Worm (Caenorhabditis elegans) whole organism, early embryonic: ENCODE results near the gene F11C1.1.

Source experiments
- B0310.2 ChIP-seq: sonication (generic microtip); optimal IDR thresholded peaks from 2 replicates; lab custom pipeline; 2016; ENCODE audit warnings: mild to moderate bottlenecking, missing genetic modification characterization, missing compliant biosample characterization
- F13C5.2 ChIP-seq: sonication (generic microtip); optimal IDR thresholded peaks from 2 replicates; lab custom pipeline; 2017; ENCODE audit warnings: mild to moderate bottlenecking, missing genetic modification characterization, inconsistent platforms, missing compliant biosample characterization
- aly-1 ChIP-seq: sonication (generic microtip); optimal IDR thresholded peaks from 2 replicates; lab custom pipeline; 2016; ENCODE audit warnings: missing genetic modification characterization, missing compliant biosample characterization
- ama-1 ChIP-seq: fragments of 150-350 bp; optimal IDR thresholded peaks from 2 replicates; lab custom pipeline; 2014
- ceh-13 ChIP-seq: fragments of 200-800 bp; sonication (Bioruptor generic); optimal IDR thresholded peaks from 2 replicates; lab custom pipeline; 2018; ENCODE audit warnings: mild to moderate bottlenecking, missing genetic modification characterization, missing compliant biosample characterization
- ceh-36 ChIP-seq: sonication (generic microtip); optimal IDR thresholded peaks from 2 replicates; lab custom pipeline; 2016; ENCODE audit warnings: missing genetic modification characterization, inconsistent platforms, missing compliant biosample characterization
- ets-7 ChIP-seq: sonication (generic microtip); optimal IDR thresholded peaks from 2 replicates; lab custom pipeline; 2016; ENCODE audit warnings: missing genotype, missing genetic modification characterization, missing compliant biosample characterization
- flt-1 ChIP-seq: fragments of 200-800 bp; sonication (Bioruptor generic); IDR thresholded peaks from 2 replicates; pipeline ENCODE4 v1.3.6; 2022; ENCODE audit warnings: missing genetic modification characterization, missing compliant biosample characterization
- hmbx-1 ChIP-seq: sonication (generic microtip); optimal IDR thresholded peaks from 2 replicates; lab custom pipeline; 2016; ENCODE audit warnings: mild to moderate bottlenecking, missing genetic modification characterization, missing compliant biosample characterization
- hmg-4 ChIP-seq: fragments of 200-800 bp; sonication (Bioruptor generic); optimal IDR thresholded peaks from 2 replicates; lab custom pipeline; 2018; ENCODE audit warnings: mild to moderate bottlenecking, missing genetic modification characterization, missing compliant biosample characterization
- hnd-1 ChIP-seq: sonication (generic microtip); optimal IDR thresholded peaks from 2 replicates; lab custom pipeline; 2016; ENCODE audit warnings: missing genetic modification characterization, missing compliant biosample characterization
- pes-1 ChIP-seq: fragments of 200-800 bp; sonication (Bioruptor generic); IDR thresholded peaks from 2 replicates; pipeline ENCODE4 v1.3.6; 2022; ENCODE audit warnings: missing genetic modification reagents, missing genetic modification characterization, missing compliant biosample characterization
- scrt-1 ChIP-seq: fragments of 200-800 bp; sonication (Bioruptor generic); IDR thresholded peaks from 2 replicates; pipeline ENCODE4 v1.3.6; 2022; ENCODE audit warnings: missing genetic modification characterization, missing compliant biosample characterization
- sea-1 ChIP-seq: fragments of 200-800 bp; sonication (Bioruptor generic); conservative IDR thresholded peaks from 2 replicates; pipeline ENCODE4 v1.3.6; 2022; ENCODE audit warnings: missing genetic modification characterization, missing compliant biosample characterization
- tbx-11 ChIP-seq: fragments of 200-800 bp; sonication (Bioruptor generic); IDR thresholded peaks from 2 replicates; pipeline ENCODE4 v1.3.6; 2022; ENCODE audit warnings: missing genetic modification characterization, missing compliant biosample characterization
- tbx-37 ChIP-seq: fragments of 200-800 bp; sonication (Bioruptor generic); conservative IDR thresholded peaks from 2 replicates; pipeline ENCODE4 v1.3.6; 2022; ENCODE audit warnings: missing genetic modification reagents, missing genetic modification characterization, missing compliant biosample characterization
- tra-4 ChIP-seq: sonication (generic microtip); optimal IDR thresholded peaks from 2 replicates; lab custom pipeline; 2017; ENCODE audit warnings: missing genetic modification characterization, missing compliant biosample characterization

The F11C1.1 gene

ce11 chrX:13014341-13014740 lies 24.0 kb upstream of the F11C1.1 start:
- TF ChIP-seq flt-1 (GFP tag; lab: Robert Waterston, UW) (no peak), tbx-11 (GFP tag; lab: Robert Waterston, UW) (no peak), tra-4 (no peak), tbx-37 (GFP tag; lab: Robert Waterston, UW) (no peak), pes-1 (GFP tag; lab: Robert Waterston, UW) (no peak), hmg-4 (no peak), hmbx-1 (tag; lab: Kevin White, UChicago) (no peak), F13C5.2 (tag; lab: Kevin White, UChicago) (no peak), sea-1 (GFP tag; lab: Robert Waterston, UW) (no peak), hnd-1 (no peak), B0310.2 (no peak)

- no peak for TF ChIP-seq F13C5.2 (tag; lab: Kevin White, UChicago)
- TF ChIP-seq ceh-13 (GFP tag; lab: Kevin White, UChicago): no peak
- TF ChIP-seq hmbx-1 (tag; lab: Kevin White, UChicago): no peak
- TF ChIP-seq flt-1 (GFP tag; lab: Robert Waterston, UW): no peak
- no peak for TF ChIP-seq tbx-11 (GFP tag; lab: Robert Waterston, UW)
- no peak for TF ChIP-seq aly-1
- TF ChIP-seq tra-4: no peak
- no peak for TF ChIP-seq ceh-36 (tag; lab: Kevin White, UChicago)
- TF ChIP-seq sea-1 (GFP tag; lab: Robert Waterston, UW): no peak
- no peak for TF ChIP-seq ets-7 (tag; lab: Kevin White, UChicago)
- TF ChIP-seq B0310.2: no peak
- TF ChIP-seq hmg-4: no peak
- no peak for TF ChIP-seq tbx-37 (GFP tag; lab: Robert Waterston, UW)
- TF ChIP-seq pes-1 (GFP tag; lab: Robert Waterston, UW): no peak
- no peak for TF ChIP-seq hnd-1
Measured at ce11 chrX:13011897-13012296, 21.5 kb upstream of the F11C1.1 start.

ce11 chrX:13009645-13010044 lies 19.3 kb upstream of the F11C1.1 start:
- TF ChIP-seq ceh-36 (tag; lab: Kevin White, UChicago): no peak
- TF ChIP-seq hmg-4: no peak
- TF ChIP-seq B0310.2: no peak
- TF ChIP-seq hmbx-1 (tag; lab: Kevin White, UChicago): no peak
- TF ChIP-seq tbx-37 (GFP tag; lab: Robert Waterston, UW): no peak
- no peak for TF ChIP-seq pes-1 (GFP tag; lab: Robert Waterston, UW)

- TF ChIP-seq ceh-13 (GFP tag; lab: Kevin White, UChicago): no peak
- no peak for TF ChIP-seq sea-1 (GFP tag; lab: Robert Waterston, UW)
- TF ChIP-seq flt-1 (GFP tag; lab: Robert Waterston, UW): no peak
- no peak for TF ChIP-seq hmbx-1 (tag; lab: Kevin White, UChicago)
- TF ChIP-seq ets-7 (tag; lab: Kevin White, UChicago): no peak
- no peak for TF ChIP-seq hnd-1
- TF ChIP-seq scrt-1 (GFP tag; lab: Robert Waterston, UW): no peak
- TF ChIP-seq hmg-4: no peak
- no peak for TF ChIP-seq ceh-36 (tag; lab: Kevin White, UChicago)
- TF ChIP-seq F13C5.2 (tag; lab: Kevin White, UChicago): no peak
- TF ChIP-seq B0310.2: no peak
- no peak for TF ChIP-seq tra-4
- TF ChIP-seq ama-1 (lab: Kevin White, UChicago): no peak
- no peak for TF ChIP-seq tbx-37 (GFP tag; lab: Robert Waterston, UW)
- no peak for TF ChIP-seq tbx-11 (GFP tag; lab: Robert Waterston, UW)
- TF ChIP-seq pes-1 (GFP tag; lab: Robert Waterston, UW): no peak
- no peak for TF ChIP-seq aly-1
Measured at ce11 chrX:13008895-13009294, 18.5 kb upstream of the F11C1.1 start.

- TF ChIP-seq sea-1 (GFP tag; lab: Robert Waterston, UW) (no peak), hnd-1 (no peak), B0310.2 (no peak), hmg-4 (peak; percentile 39), flt-1 (GFP tag; lab: Robert Waterston, UW) (0 out of 2 replicates have a peak, but pooled peaks have one; percentile 6), ets-7 (tag; lab: Kevin White, UChicago) (peak; percentile 25), ceh-36 (tag; lab: Kevin White, UChicago) (no peak)
Measured at ce11 chrX:13007857-13008813, 17.8 kb upstream of the F11C1.1 start, which contains the start of gene nhr-25. Gene nhr-25, plus strand, starts transcription at chrX:13008493.

ce11 chrX:13006734-13007133 lies 16.4 kb upstream of the F11C1.1 start:
- no peak for TF ChIP-seq tbx-11 (GFP tag; lab: Robert Waterston, UW)
- TF ChIP-seq hnd-1: no peak
- no peak for TF ChIP-seq tbx-37 (GFP tag; lab: Robert Waterston, UW)
- TF ChIP-seq tra-4: no peak
- TF ChIP-seq B0310.2: no peak
- no peak for TF ChIP-seq pes-1 (GFP tag; lab: Robert Waterston, UW)
- no peak for TF ChIP-seq ceh-36 (tag; lab: Kevin White, UChicago)
- TF ChIP-seq flt-1 (GFP tag; lab: Robert Waterston, UW): no peak

ce11 chrX:13006328-13006727 lies 15.9 kb upstream of the F11C1.1 start:
- no peak for TF ChIP-seq pes-1 (GFP tag; lab: Robert Waterston, UW)
- TF ChIP-seq hmbx-1 (tag; lab: Kevin White, UChicago): no peak
- no peak for TF ChIP-seq sea-1 (GFP tag; lab: Robert Waterston, UW)
- TF ChIP-seq F13C5.2 (tag; lab: Kevin White, UChicago): no peak
- no peak for TF ChIP-seq aly-1
- TF ChIP-seq tbx-11 (GFP tag; lab: Robert Waterston, UW): no peak
- TF ChIP-seq tbx-37 (GFP tag; lab: Robert Waterston, UW): no peak
- no peak for TF ChIP-seq flt-1 (GFP tag; lab: Robert Waterston, UW)
- TF ChIP-seq hmg-4: no peak
- no peak for TF ChIP-seq ets-7 (tag; lab: Kevin White, UChicago)
